Worm (Caenorhabditis elegans) whole organism, L4/young adult: ENCODE results near the gene AH9.3.

Experiments
- dao-5 ChIP-seq: sonication (generic microtip); optimal IDR thresholded peaks from 2 replicates; lab custom pipeline; 2016; ENCODE audit warnings: missing genotype, missing genetic modification characterization, moderate library complexity, missing compliant biosample characterization
- him-1 ChIP-seq: sonication (generic microtip); optimal IDR thresholded peaks from 2 replicates; lab custom pipeline; 2016; ENCODE audit warnings: missing genotype, missing genetic modification reagents, missing genetic modification characterization, missing compliant biosample characterization

DNA sequence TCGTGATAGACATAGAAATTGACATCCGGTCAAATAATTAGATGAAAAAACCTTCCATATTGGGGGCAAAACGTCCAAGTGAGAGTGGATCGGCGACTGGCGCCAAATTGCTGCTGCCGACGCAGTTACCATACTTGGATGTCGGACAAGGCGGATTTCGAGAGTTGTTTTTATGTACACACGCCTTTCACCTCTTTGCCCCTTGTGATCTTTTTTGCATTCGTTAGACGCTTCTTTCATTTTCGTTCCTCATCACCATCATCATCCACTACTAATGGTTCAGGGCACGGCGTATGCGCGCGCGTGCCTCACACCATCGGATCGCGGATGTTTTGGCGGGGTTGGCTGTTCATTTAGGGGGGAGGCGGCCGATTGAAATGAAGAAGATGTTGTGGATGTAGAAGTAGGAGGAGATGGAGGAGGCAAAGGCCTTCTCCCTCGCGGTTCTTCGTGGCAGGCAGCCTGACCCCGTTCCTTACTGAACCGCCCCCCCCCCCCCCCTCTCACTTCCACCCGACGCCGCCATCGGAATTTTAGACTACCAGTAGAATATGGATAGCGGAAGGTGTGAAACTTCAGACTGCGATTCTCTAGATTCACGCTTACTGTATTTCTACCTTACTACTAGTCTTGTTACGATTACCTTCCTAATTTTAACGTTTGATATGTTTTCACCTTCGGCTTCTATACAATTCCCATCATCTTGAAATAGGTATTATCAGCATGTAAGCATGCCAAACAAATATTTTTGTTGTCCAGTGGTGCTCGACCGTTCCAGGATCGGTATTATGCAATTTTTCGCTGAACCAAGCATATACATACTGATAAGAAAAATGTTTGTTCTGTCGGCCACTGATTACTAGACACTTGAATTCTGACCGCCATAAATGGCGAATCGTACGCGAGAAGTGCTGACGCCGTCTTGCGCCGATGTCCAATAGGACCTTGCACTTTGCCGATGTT lies 47.2 kb downstream of the AH9.3 start:
- no peak for TF ChIP-seq him-1 (tag; lab: Kevin White, UChicago)
- TF ChIP-seq dao-5, result no peak
